Worm (Caenorhabditis elegans) whole organism, L3 larva: Measurements from ENCODE around the gene acdh-10.

Experiments
- R02D3.7 ChIP-seq: fragments of 150-350 bp; optimal IDR thresholded peaks from 2 replicates; lab custom pipeline; 2014; ENCODE audit warnings: missing biosample characterization, missing genetic modification characterization
- elt-2 ChIP-seq: sonication (generic microtip); optimal IDR thresholded peaks from 2 replicates; lab custom pipeline; 2016; ENCODE audit warnings: missing genetic modification reagents, mild to moderate bottlenecking, missing genetic modification characterization, missing compliant biosample characterization
- mdl-1 ChIP-seq: fragments of 150-350 bp; optimal IDR thresholded peaks from 2 replicates; lab custom pipeline; 2014; ENCODE audit warnings: missing biosample characterization, missing genetic modification characterization
- nhr-237 ChIP-seq: fragments of 150-350 bp; optimal IDR thresholded peaks from 2 replicates; lab custom pipeline; 2014; ENCODE audit warnings: missing biosample characterization, missing genetic modification characterization
- ztf-11 ChIP-seq: fragments of 150-350 bp; optimal IDR thresholded peaks from 2 replicates; lab custom pipeline; 2014; ENCODE audit warnings: missing biosample characterization, missing genetic modification characterization

DNA sequence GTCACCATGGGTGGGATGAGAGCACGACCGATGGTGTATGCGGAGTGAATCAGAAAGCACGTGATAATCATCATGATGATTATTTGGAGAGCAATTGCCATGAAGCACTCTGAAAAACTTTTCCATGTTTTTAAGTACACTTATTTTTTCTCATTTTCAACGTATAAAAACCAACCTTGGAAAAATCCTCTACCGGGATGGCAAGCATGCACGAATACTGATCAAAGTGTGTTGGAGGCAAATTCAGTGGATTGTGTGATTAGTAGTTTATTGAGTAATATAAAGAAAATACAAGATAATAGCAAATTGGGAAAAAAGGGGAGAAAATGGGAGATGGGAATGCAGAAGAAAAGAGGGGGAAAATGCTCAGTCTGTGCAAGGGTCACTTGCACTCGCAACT lies 22.7 kb upstream of the acdh-10 start, which contains the start of gene T25G12.11:
- TF ChIP-seq R02D3.7 (tag; lab: Kevin White, UChicago) (no peak), elt-2 (no peak), ztf-11 (no peak), mdl-1 (tag; lab: Kevin White, UChicago) (no peak), nhr-237 (tag; lab: Kevin White, UChicago) (no peak)
